Worm (Caenorhabditis elegans) whole organism, L2 larva: ENCODE results near the gene hpo-34.
A peak's percentile ranks its signal among the peaks of the same experiment; 100 is the strongest.

Experiments used
- C34F6.9 ChIP-seq: fragments of 150-350 bp; optimal IDR thresholded peaks from 2 replicates; lab custom pipeline; 2014; ENCODE audit warnings: missing biosample characterization, missing genetic modification characterization
- F13H6.1 ChIP-seq: sonication (generic microtip); optimal IDR thresholded peaks from 2 replicates; lab custom pipeline; 2016; ENCODE audit warnings: missing genetic modification characterization, missing compliant biosample characterization
- R02D3.7 ChIP-seq: fragments of 150-350 bp; optimal IDR thresholded peaks from 2 replicates; lab custom pipeline; 2014; ENCODE audit warnings: missing biosample characterization, missing genetic modification characterization
- blmp-1 ChIP-seq: sonication (generic microtip); optimal IDR thresholded peaks from 2 replicates; lab custom pipeline; 2017; ENCODE audit warnings: missing genetic modification characterization, mild to moderate bottlenecking, missing compliant biosample characterization, antibody characterized with exemption, moderate library complexity; ENCODE audit not compliant: insufficient read depth
- ceh-82 ChIP-seq: fragments of 150-350 bp; optimal IDR thresholded peaks from 2 replicates; lab custom pipeline; 2014; ENCODE audit warnings: missing biosample characterization, missing genetic modification characterization
- dmd-4 ChIP-seq: sonication (generic microtip); optimal IDR thresholded peaks from 2 replicates; lab custom pipeline; 2017; ENCODE audit warnings: missing biosample characterization, missing genetic modification characterization
- elt-1 ChIP-seq: fragments of 150-350 bp; optimal IDR thresholded peaks from 2 replicates; lab custom pipeline; 2014; ENCODE audit warnings: missing biosample characterization, missing genetic modification characterization
- elt-3 ChIP-seq: sonication (generic microtip); optimal IDR thresholded peaks from 2 replicates; lab custom pipeline; 2017; ENCODE audit warnings: missing biosample characterization, missing genetic modification characterization
- fos-1 ChIP-seq: fragments of 150-350 bp; optimal IDR thresholded peaks from 2 replicates; lab custom pipeline; 2014; ENCODE audit warnings: missing biosample characterization, missing genetic modification characterization
- lin-13 ChIP-seq: fragments of 150-350 bp; optimal IDR thresholded peaks from 2 replicates; lab custom pipeline; 2014; ENCODE audit warnings: missing biosample characterization, missing genetic modification reagents, missing genetic modification characterization
- lin-39 ChIP-seq: fragments of 150-350 bp; optimal IDR thresholded peaks from 2 replicates; lab custom pipeline; 2014; ENCODE audit warnings: missing biosample characterization, missing genetic modification reagents, missing genetic modification characterization
- mdl-1 ChIP-seq, 2 experiments: fragments of 150-350 bp in 1 of 2; sonication (generic microtip) in 1 of 2; optimal IDR thresholded peaks; 2 replicates each; lab custom pipeline; 2017; ENCODE audit warnings: missing biosample characterization in 2 of 2, missing genetic modification characterization in 2 of 2
- nhr-10 ChIP-seq: sonication (generic microtip); optimal IDR thresholded peaks from 2 replicates; lab custom pipeline; 2017; ENCODE audit warnings: missing biosample characterization, missing genetic modification characterization
- nhr-11 ChIP-seq: fragments of 150-350 bp; optimal IDR thresholded peaks from 2 replicates; lab custom pipeline; 2014; ENCODE audit warnings: missing biosample characterization, missing genetic modification characterization
- nhr-12 ChIP-seq: fragments of 150-350 bp; optimal IDR thresholded peaks from 2 replicates; lab custom pipeline; 2014; ENCODE audit warnings: missing biosample characterization, missing genetic modification characterization
- nhr-129 ChIP-seq: fragments of 150-350 bp; optimal IDR thresholded peaks from 2 replicates; lab custom pipeline; 2014; ENCODE audit warnings: missing biosample characterization, missing genetic modification characterization
- nhr-237 ChIP-seq: fragments of 150-350 bp; optimal IDR thresholded peaks from 2 replicates; lab custom pipeline; 2014; ENCODE audit warnings: missing biosample characterization, missing genetic modification characterization
- nhr-25 ChIP-seq: fragments of 150-350 bp; sonication (generic microtip); optimal IDR thresholded peaks from 3 replicates; lab custom pipeline; 2014; ENCODE audit warnings: missing biosample characterization, missing genetic modification characterization
- sem-4 ChIP-seq: fragments of 150-350 bp; optimal IDR thresholded peaks from 2 replicates; lab custom pipeline; 2014; ENCODE audit warnings: missing biosample characterization, missing genetic modification reagents, missing genetic modification characterization
- skn-1 ChIP-seq: sonication (generic microtip); optimal IDR thresholded peaks from 2 replicates; lab custom pipeline; 2017; ENCODE audit warnings: missing biosample characterization, missing genetic modification characterization
- sma-3 ChIP-seq: sonication (generic microtip); optimal IDR thresholded peaks from 2 replicates; lab custom pipeline; 2016; ENCODE audit warnings: missing genetic modification reagents, missing genetic modification characterization, missing compliant biosample characterization
- sma-9 ChIP-seq, 2 experiments: fragments of 150-350 bp in 1 of 2; sonication (generic microtip) in 1 of 2; optimal IDR thresholded peaks; 2 replicates each; lab custom pipeline; 2014 to 2016; ENCODE audit warnings: missing genetic modification characterization in 2 of 2, mild to moderate bottlenecking in 1 of 2, missing biosample characterization in 1 of 2, missing compliant biosample characterization in 1 of 2, missing genetic modification reagents in 1 of 2, moderate library complexity in 1 of 2
- snpc-4 ChIP-seq: fragments of 150-350 bp; optimal IDR thresholded peaks from 2 replicates; lab custom pipeline; 2014; ENCODE audit warnings: missing biosample characterization, missing genetic modification characterization
- unc-55 ChIP-seq: fragments of 150-350 bp; sonication (generic microtip); optimal IDR thresholded peaks from 3 replicates; lab custom pipeline; 2014; ENCODE audit warnings: missing biosample characterization, missing genetic modification reagents, missing genetic modification characterization
- ztf-1 ChIP-seq: fragments of 200-800 bp; sonication (Bioruptor generic); conservative IDR thresholded peaks from 2 replicates; pipeline ENCODE4 v1.3.6; 2022; ENCODE audit warnings: missing genetic modification characterization, missing compliant biosample characterization
- ztf-11 ChIP-seq: sonication (generic microtip); optimal IDR thresholded peaks from 2 replicates; lab custom pipeline; 2017; ENCODE audit warnings: missing biosample characterization, missing genetic modification characterization
- ztf-4 ChIP-seq: fragments of 150-350 bp; optimal IDR thresholded peaks from 2 replicates; lab custom pipeline; 2014; ENCODE audit warnings: missing biosample characterization, missing genetic modification characterization

The hpo-34 gene

DNA sequence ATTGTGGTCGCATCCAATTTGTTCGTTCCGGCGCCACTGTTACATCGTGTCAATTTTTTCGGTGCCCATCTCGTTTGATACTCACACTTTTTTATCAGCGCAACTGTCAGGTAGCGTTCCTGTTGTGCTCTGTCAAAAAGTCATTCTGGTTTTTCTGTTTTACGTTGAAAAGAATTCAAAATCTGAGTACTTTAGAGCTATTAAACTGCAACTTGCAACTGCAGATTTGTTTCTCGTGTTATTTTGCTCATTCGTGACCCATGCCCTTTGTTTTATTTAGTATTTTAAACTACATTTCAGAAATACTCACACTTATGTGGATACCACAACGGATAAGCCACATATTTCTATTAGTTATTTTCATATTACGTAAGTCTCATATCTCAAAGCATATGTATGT lies 41.7 kb upstream of the hpo-34 start, which contains the start of gene lev-8:
Gene lev-8, plus strand, starts transcription at position 301 of the 400 bp plus-strand sequence.
- TF ChIP-seq nhr-11 (tag; lab: Kevin White, UChicago), result no peak
- TF ChIP-seq nhr-129, result no peak
- TF ChIP-seq nhr-237 (tag; lab: Kevin White, UChicago), result no peak
- TF ChIP-seq elt-3, result no peak
- TF ChIP-seq snpc-4, result no peak
- TF ChIP-seq lin-39 (tag; lab: Kevin White, UChicago), result no peak
- TF ChIP-seq nhr-25, result no peak
- TF ChIP-seq sma-3 (GFP tag; lab: Kevin White, UChicago), result no peak
- no peak for TF ChIP-seq unc-55 (GFP tag; lab: Kevin White, UChicago)
- no peak for TF ChIP-seq R02D3.7 (tag; lab: Kevin White, UChicago)
- TF ChIP-seq lin-13 (GFP tag; lab: Kevin White, UChicago), result no peak
- TF ChIP-seq nhr-10, result no peak
- no peak for TF ChIP-seq C34F6.9 (tag; lab: Kevin White, UChicago)
- no peak for TF ChIP-seq nhr-12 (tag; lab: Kevin White, UChicago)
- TF ChIP-seq, all 48 proteins: peak for 0

DNA sequence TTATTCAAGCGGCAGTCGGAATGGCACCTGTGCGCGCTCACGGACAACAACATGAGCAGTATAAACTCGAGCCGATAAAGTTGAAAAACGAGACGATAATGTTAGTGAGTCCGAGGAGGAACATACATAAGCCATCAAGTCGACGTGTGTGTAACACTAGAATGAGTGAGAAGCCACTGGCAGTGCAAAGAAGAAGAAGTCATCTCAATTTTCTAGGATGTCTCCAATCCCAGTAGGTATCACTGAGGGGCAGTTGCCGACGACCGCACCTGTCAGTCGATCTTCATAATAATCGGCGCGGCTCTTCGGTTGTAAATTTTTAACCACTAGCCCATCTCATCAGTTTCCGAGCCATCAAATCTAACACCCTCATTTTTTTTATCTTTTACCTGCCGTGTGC lies 41.2 kb upstream of the hpo-34 start:
- peak; percentile 20 for TF ChIP-seq sma-9 (GFP tag; optimal IDR thresholded peaks at IDR 0.05; lab: Kevin White, UChicago)
- TF ChIP-seq sma-9 (tag; optimal IDR thresholded peaks at IDR 0.05; lab: Kevin White, UChicago), result no peak
- TF ChIP-seq F13H6.1 (tag; lab: Kevin White, UChicago), result peak; percentile 45
- TF ChIP-seq nhr-11 (tag; lab: Kevin White, UChicago), result no peak

DNA sequence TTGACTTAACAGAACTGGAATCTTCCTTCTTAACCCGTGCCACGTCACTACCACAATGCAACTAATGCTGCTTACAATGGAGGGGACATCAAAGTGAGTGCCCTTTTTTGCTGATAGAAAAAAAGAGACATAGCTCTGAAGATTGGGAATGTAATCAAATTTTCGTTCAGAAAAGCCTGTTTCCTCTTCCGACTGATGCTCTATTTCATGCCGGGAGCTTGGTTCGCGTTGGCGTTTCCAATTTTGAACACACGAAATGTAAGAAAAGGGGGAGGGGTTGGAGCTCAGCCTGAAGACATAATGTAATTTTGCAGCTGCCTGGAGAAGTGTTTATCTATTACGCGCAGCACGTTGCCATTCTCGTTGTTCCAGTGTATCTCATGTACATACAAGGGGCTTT lies 39.3 kb upstream of the hpo-34 start:
- TF ChIP-seq sma-9 (GFP tag; optimal IDR thresholded peaks at IDR 0.05; lab: Kevin White, UChicago) (peak; percentile 43), sma-9 (tag; optimal IDR thresholded peaks at IDR 0.05; lab: Kevin White, UChicago) (no peak), ceh-82 (tag; lab: Kevin White, UChicago) (no peak), nhr-11 (tag; lab: Kevin White, UChicago) (no peak), ztf-1 (no peak), sem-4 (tag; lab: Kevin White, UChicago) (peak; percentile 24), ztf-11 (no peak)

DNA sequence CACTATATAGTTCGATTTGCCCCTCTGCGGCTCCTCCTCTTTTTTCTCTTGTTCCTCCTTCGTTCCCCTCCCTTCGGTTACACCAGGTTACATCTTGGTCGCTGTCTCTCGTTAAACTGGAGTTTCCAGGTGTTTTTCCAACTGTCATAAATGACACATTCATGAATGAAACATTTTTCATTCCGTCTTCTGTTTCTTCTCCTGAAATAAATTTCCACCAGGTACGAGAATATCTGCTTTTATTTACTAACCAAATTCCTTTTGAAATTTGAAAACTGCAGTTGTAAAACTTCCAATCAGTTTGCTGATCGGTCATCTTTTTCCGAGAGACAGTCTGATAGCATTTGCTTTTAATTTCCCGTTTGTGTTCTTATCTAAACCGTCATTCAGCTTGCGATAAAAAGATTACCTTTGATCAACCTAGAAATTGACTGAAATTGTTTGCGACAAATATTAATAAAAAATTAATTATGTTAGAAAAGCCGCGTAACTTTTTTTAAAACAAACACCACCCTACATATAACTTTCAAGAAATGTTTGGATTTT lies 37.4 kb upstream of the hpo-34 start, which contains the start of gene C35C5.10:
Gene C35C5.10, plus strand, starts transcription at position 51 of the 546 bp plus-strand sequence.
- TF ChIP-seq skn-1, result no peak
- peak; percentile 83 for TF ChIP-seq fos-1 (tag; lab: Kevin White, UChicago)
- no peak for TF ChIP-seq mdl-1 (tag; optimal IDR thresholded peaks at IDR 0.05; lab: Kevin White, UChicago)
- no peak for TF ChIP-seq snpc-4
- TF ChIP-seq, all 48 proteins: peak for 1

DNA sequence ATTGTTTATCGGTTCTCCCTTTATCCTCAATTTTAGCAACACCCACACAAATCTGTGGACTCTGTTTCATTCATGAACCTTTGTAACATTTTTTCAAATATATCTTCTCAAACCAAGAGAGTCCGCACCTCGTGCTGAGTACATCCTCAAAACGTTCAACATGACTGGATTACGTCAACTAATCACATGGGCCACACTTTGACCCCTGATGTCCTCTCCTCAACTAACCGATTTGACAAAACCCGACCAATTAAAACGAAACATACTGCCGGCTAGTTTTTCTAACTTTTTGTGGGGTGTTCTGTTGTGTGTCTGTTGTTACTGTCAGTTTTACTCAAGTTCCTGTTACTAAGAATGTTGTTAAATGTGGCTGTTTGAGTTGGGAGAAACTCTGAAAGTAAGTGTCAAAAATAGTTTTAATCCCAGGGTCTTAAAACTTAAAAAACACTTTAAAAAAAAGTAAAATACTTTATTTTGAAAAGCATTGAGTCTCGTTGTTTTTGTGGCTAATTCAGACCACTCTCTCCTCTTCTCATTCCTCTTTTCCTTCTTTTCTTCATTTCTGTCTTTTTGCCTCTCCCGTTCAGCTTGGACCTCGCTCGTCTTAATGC lies 36.8 kb upstream of the hpo-34 start:
- TF ChIP-seq unc-55 (GFP tag; lab: Kevin White, UChicago) (peak; percentile 13), blmp-1 (no peak), nhr-129 (peak; percentile 49), elt-1 (tag; lab: Kevin White, UChicago) (no peak), ztf-1 (no peak), sma-9 (GFP tag; optimal IDR thresholded peaks at IDR 0.05; lab: Kevin White, UChicago) (peak; percentile 36), sma-9 (tag; optimal IDR thresholded peaks at IDR 0.05; lab: Kevin White, UChicago) (no peak), F13H6.1 (tag; lab: Kevin White, UChicago) (peak; percentile 30)

DNA sequence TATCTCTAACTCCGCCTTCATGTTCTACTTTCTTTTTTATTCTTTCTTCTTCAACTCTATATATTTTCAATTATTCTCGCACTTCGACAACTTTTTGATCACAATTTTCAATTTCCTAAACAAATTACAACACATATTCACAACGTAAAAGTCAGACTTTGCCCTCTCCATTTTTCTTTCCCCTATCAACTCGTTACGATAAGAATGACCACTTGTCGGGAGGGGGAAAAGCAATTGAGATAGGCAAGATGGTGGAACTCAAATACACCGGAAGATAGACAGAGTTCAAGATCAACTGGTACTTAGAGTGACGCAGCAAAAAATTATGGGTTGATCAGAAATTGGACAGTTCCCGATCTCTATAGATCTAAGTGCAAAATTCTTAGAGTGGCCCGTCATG lies 36.2 kb upstream of the hpo-34 start:
- TF ChIP-seq ztf-4 (tag; lab: Kevin White, UChicago) (no peak), sma-9 (GFP tag; optimal IDR thresholded peaks at IDR 0.05; lab: Kevin White, UChicago) (peak; percentile 13), sma-9 (tag; optimal IDR thresholded peaks at IDR 0.05; lab: Kevin White, UChicago) (no peak), fos-1 (tag; lab: Kevin White, UChicago) (peak; percentile 23)

DNA sequence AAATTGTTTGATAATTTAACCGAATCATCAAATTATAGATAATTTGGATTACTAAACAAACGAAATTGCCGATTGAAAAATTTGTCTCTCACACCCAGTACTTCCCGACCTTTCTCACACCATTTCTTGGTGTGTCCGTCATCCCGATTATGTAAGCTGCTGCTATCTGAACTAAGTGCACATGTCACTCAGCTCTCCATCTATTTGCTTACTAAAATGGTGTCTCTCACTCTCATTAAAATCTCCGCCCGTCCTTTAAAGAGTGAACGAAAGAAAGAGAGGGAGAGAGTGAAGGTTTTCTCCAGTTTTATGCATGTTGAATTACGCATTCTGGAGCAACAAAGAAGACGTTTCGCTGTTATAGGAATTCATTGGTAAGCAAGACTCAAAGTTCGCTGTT lies 35.7 kb upstream of the hpo-34 start:
- TF ChIP-seq sem-4 (tag; lab: Kevin White, UChicago), result no peak
- no peak for TF ChIP-seq dmd-4 (tag; lab: Kevin White, UChicago)
- TF ChIP-seq unc-55 (GFP tag; lab: Kevin White, UChicago), result peak; percentile 89
- peak; percentile 4 for TF ChIP-seq sma-9 (GFP tag; optimal IDR thresholded peaks at IDR 0.05; lab: Kevin White, UChicago)
- no peak for TF ChIP-seq sma-9 (tag; optimal IDR thresholded peaks at IDR 0.05; lab: Kevin White, UChicago)
